Worm (Caenorhabditis elegans) whole organism, L2 larva: ENCODE results near the gene T19C3.2.
A peak's percentile ranks its signal among the peaks of the same experiment; 100 is the strongest.

Source experiments
- R02D3.7 ChIP-seq: fragments of 150-350 bp; optimal IDR thresholded peaks from 2 replicates; lab custom pipeline; 2014; ENCODE audit warnings: missing biosample characterization, missing genetic modification characterization
- ceh-82 ChIP-seq: fragments of 150-350 bp; optimal IDR thresholded peaks from 2 replicates; lab custom pipeline; 2014; ENCODE audit warnings: missing biosample characterization, missing genetic modification characterization
- dmd-4 ChIP-seq: sonication (generic microtip); optimal IDR thresholded peaks from 2 replicates; lab custom pipeline; 2017; ENCODE audit warnings: missing biosample characterization, missing genetic modification characterization
- elt-1 ChIP-seq: fragments of 150-350 bp; optimal IDR thresholded peaks from 2 replicates; lab custom pipeline; 2014; ENCODE audit warnings: missing biosample characterization, missing genetic modification characterization
- lin-13 ChIP-seq: fragments of 150-350 bp; optimal IDR thresholded peaks from 2 replicates; lab custom pipeline; 2014; ENCODE audit warnings: missing biosample characterization, missing genetic modification reagents, missing genetic modification characterization
- lin-39 ChIP-seq: fragments of 150-350 bp; optimal IDR thresholded peaks from 2 replicates; lab custom pipeline; 2014; ENCODE audit warnings: missing biosample characterization, missing genetic modification reagents, missing genetic modification characterization
- lsy-2 ChIP-seq, 2 experiments: fragments of 150-350 bp in 1 of 2; sonication (generic microtip) in 1 of 2; optimal IDR thresholded peaks; 2 replicates each; lab custom pipeline; 2014 to 2017; ENCODE audit warnings: missing biosample characterization in 2 of 2, missing genetic modification characterization in 2 of 2
- skn-1 ChIP-seq: sonication (generic microtip); optimal IDR thresholded peaks from 2 replicates; lab custom pipeline; 2017; ENCODE audit warnings: missing biosample characterization, missing genetic modification characterization
- sma-9 ChIP-seq, 2 experiments: fragments of 150-350 bp in 1 of 2; sonication (generic microtip) in 1 of 2; optimal IDR thresholded peaks; 2 replicates each; lab custom pipeline; 2014 to 2016; ENCODE audit warnings: missing genetic modification characterization in 2 of 2, mild to moderate bottlenecking in 1 of 2, missing biosample characterization in 1 of 2, missing compliant biosample characterization in 1 of 2, missing genetic modification reagents in 1 of 2, moderate library complexity in 1 of 2
- unc-39 ChIP-seq: fragments of 150-350 bp; optimal IDR thresholded peaks from 2 replicates; lab custom pipeline; 2014; ENCODE audit warnings: missing biosample characterization, missing genetic modification characterization
- unc-55 ChIP-seq: fragments of 150-350 bp; sonication (generic microtip); optimal IDR thresholded peaks from 3 replicates; lab custom pipeline; 2014; ENCODE audit warnings: missing biosample characterization, missing genetic modification reagents, missing genetic modification characterization
- ztf-11 ChIP-seq: sonication (generic microtip); optimal IDR thresholded peaks from 2 replicates; lab custom pipeline; 2017; ENCODE audit warnings: missing biosample characterization, missing genetic modification characterization
- ztf-4 ChIP-seq: fragments of 150-350 bp; optimal IDR thresholded peaks from 2 replicates; lab custom pipeline; 2014; ENCODE audit warnings: missing biosample characterization, missing genetic modification characterization

ce11 chrIII:651587-651986 is 34.2 kb upstream of the T19C3.2 start:
- no peak for TF ChIP-seq unc-55 (GFP tag; lab: Kevin White, UChicago)
- no peak for TF ChIP-seq ceh-82 (tag; lab: Kevin White, UChicago)
- peak; percentile 8 for TF ChIP-seq sma-9 (GFP tag; optimal IDR thresholded peaks at IDR 0.05; lab: Kevin White, UChicago)
- TF ChIP-seq sma-9 (tag; optimal IDR thresholded peaks at IDR 0.05; lab: Kevin White, UChicago) = no peak
- no peak for TF ChIP-seq ztf-11 (tag; lab: Kevin White, UChicago)
- TF ChIP-seq lin-39 (tag; lab: Kevin White, UChicago) = no peak
- no peak for TF ChIP-seq skn-1 (tag; lab: Kevin White, UChicago)
- no peak for TF ChIP-seq unc-39 (tag; lab: Kevin White, UChicago)
- no peak for TF ChIP-seq elt-1 (tag; lab: Kevin White, UChicago)
- no peak for TF ChIP-seq lsy-2 (tag; optimal IDR thresholded peaks at IDR 0.05; lab: Kevin White, UChicago)
- TF ChIP-seq R02D3.7 (tag; lab: Kevin White, UChicago) = no peak
- TF ChIP-seq dmd-4 (tag; lab: Kevin White, UChicago) = no peak
- no peak for TF ChIP-seq lin-13 (GFP tag; lab: Kevin White, UChicago)
- TF ChIP-seq ztf-4 = no peak
